Worm (Caenorhabditis elegans) whole organism, L3 larva: ENCODE results near the gene tbcc-1.
A peak's percentile ranks its signal among the peaks of the same experiment; 100 is the strongest.

Source experiments
- lin-39 ChIP-seq: fragments of 150-350 bp; optimal IDR thresholded peaks from 2 replicates; lab custom pipeline; 2018; ENCODE audit warnings: missing biosample characterization, missing genetic modification reagents, missing genetic modification characterization
- pha-4 ChIP-seq: fragments of 150-350 bp; optimal IDR thresholded peaks from 2 replicates; lab custom pipeline; 2014; ENCODE audit warnings: missing biosample characterization, missing genetic modification reagents, missing genetic modification characterization
- tbx-2 ChIP-seq: sonication (generic microtip); optimal IDR thresholded peaks from 2 replicates; lab custom pipeline; 2016; ENCODE audit warnings: mild to moderate bottlenecking, missing genetic modification characterization, missing compliant biosample characterization

DNA sequence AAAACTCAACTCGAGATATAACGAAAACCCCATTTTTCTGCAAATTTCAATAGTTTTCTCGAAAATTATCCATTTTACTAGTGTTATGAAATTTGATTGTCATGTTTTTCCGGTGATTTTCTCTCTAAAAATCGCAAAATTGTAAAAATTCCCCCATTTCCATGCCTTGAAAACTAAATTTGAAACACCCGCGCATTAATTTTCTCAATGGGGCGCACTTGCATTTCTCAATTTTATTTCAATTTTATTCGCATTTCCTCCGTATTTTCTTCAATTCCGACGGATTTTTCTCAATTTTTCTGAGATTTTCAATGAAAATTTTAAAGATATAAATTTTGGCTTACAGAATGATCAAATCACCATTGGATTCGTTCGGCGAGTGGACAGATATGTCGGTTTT is 16.8 kb downstream of the tbcc-1 start, which contains the start of gene Y71H2AM.3:
- peak; percentile 56 for TF ChIP-seq pha-4
- no peak for TF ChIP-seq tbx-2 (tag; lab: Kevin White, UChicago)
- TF ChIP-seq lin-39 (tag; lab: Kevin White, UChicago): no peak
